Fruit fly (Drosophila melanogaster) whole organism, embryonic: ENCODE measurements around the gene Gsc.
A peak's percentile ranks its signal among the peaks of the same experiment; 100 is the strongest.

ENCODE experiments used
- B-H2 ChIP-seq: fragments of 200-800 bp; sonication (Bioruptor generic); optimal IDR thresholded peaks from 2 replicates; lab custom pipeline; 2018; ENCODE audit warnings: missing biosample characterization, mild to moderate bottlenecking, missing genetic modification characterization
- CG10147 ChIP-seq: fragments of 200-800 bp; sonication (Bioruptor generic); optimal IDR thresholded peaks from 2 replicates; lab custom pipeline; 2019; ENCODE audit warnings: missing biosample characterization, mild to moderate bottlenecking, missing genetic modification characterization, moderate library complexity
- CG10543 ChIP-seq: fragments of 200-800 bp; sonication (Bioruptor generic); optimal IDR thresholded peaks from 3 replicates; lab custom pipeline; 2017; ENCODE audit warnings: missing biosample characterization, mild to moderate bottlenecking, missing genetic modification characterization, moderate library complexity
- CG11398 ChIP-seq: fragments of 200-800 bp; sonication (Bioruptor generic); optimal IDR thresholded peaks from 2 replicates; lab custom pipeline; 2016; ENCODE audit warnings: missing biosample characterization, missing genetic modification characterization
- CG12391 ChIP-seq: fragments of 200-800 bp; sonication (Bioruptor generic); optimal IDR thresholded peaks from 3 replicates; lab custom pipeline; 2018; ENCODE audit warnings: missing biosample characterization, mild to moderate bottlenecking, missing genetic modification characterization, moderate library complexity
- CG12942 ChIP-seq: fragments of 200-800 bp; sonication (Bioruptor generic); optimal IDR thresholded peaks from 3 replicates; lab custom pipeline; 2016; ENCODE audit warnings: missing biosample characterization, missing genetic modification characterization
- CG14050 ChIP-seq: fragments of 200-800 bp; sonication (Bioruptor generic); IDR thresholded peaks from 3 replicates; pipeline ENCODE4 v1.3.6; 2022; ENCODE audit warnings: missing biosample characterization, missing genetic modification characterization
- CG15514 ChIP-seq: fragments of 200-800 bp; sonication (Bioruptor generic); optimal IDR thresholded peaks from 3 replicates; lab custom pipeline; 2017; ENCODE audit warnings: missing biosample characterization, missing genetic modification characterization, mild to moderate bottlenecking, moderate library complexity, missing genetic modification reagents
- CG2199 ChIP-seq: fragments of 200-800 bp; sonication (Bioruptor generic); IDR thresholded peaks from 3 replicates; pipeline ENCODE4 v1.3.6; 2022; ENCODE audit warnings: missing biosample characterization, missing genetic modification characterization
- CG32532 ChIP-seq: fragments of 200-800 bp; sonication (Bioruptor generic); IDR thresholded peaks from 2 replicates; pipeline ENCODE4 v1.3.6; 2022; ENCODE audit warnings: missing biosample characterization, missing genetic modification characterization
- CG34422 ChIP-seq: fragments of 200-800 bp; sonication (Bioruptor generic); IDR thresholded peaks from 3 replicates; pipeline ENCODE4 v1.3.6; 2022; ENCODE audit warnings: missing biosample characterization, missing genetic modification characterization
- CG3847 ChIP-seq: fragments of 200-800 bp; sonication (Bioruptor generic); IDR thresholded peaks from 2 replicates; pipeline ENCODE4 v1.3.6; 2022; ENCODE audit warnings: missing biosample characterization, missing genetic modification characterization
- CG4282 ChIP-seq: fragments of 200-800 bp; sonication (Bioruptor generic); optimal IDR thresholded peaks from 2 replicates; lab custom pipeline; 2016; ENCODE audit warnings: missing biosample characterization, missing genetic modification characterization
- CG7357 ChIP-seq: fragments of 200-800 bp; sonication (Bioruptor generic); IDR thresholded peaks from 3 replicates; pipeline ENCODE4 v1.3.6; 2022; ENCODE audit warnings: missing biosample characterization, missing genetic modification characterization
- CG9215 ChIP-seq: fragments of 200-800 bp; sonication (Bioruptor generic); IDR thresholded peaks from 2 replicates; pipeline ENCODE4 v1.3.6; 2022; ENCODE audit warnings: missing biosample characterization, missing genetic modification characterization
- CTCF ChIP-seq: fragments of 200-800 bp; sonication (Bioruptor generic); optimal IDR thresholded peaks from 2 replicates; lab custom pipeline; 2017; ENCODE audit warnings: missing biosample characterization, mild to moderate bottlenecking, missing genetic modification characterization, moderate library complexity
- Camta ChIP-seq: fragments of 200-800 bp; sonication (Bioruptor generic); optimal IDR thresholded peaks from 2 replicates; lab custom pipeline; 2016; ENCODE audit warnings: missing biosample characterization, missing genetic modification characterization
- CkIIα-i1 ChIP-seq: fragments of 200-800 bp; sonication (Bioruptor generic); IDR thresholded peaks from 2 replicates; pipeline ENCODE4 v1.3.6; 2022; ENCODE audit warnings: missing biosample characterization, missing genetic modification characterization
- Dek ChIP-seq: fragments of 200-800 bp; sonication (Bioruptor generic); optimal IDR thresholded peaks from 3 replicates; lab custom pipeline; 2019; ENCODE audit warnings: missing biosample characterization, mild to moderate bottlenecking, missing genetic modification characterization, moderate library complexity
- Dip2 ChIP-seq: fragments of 200-800 bp; sonication (Bioruptor generic); IDR thresholded peaks from 2 replicates; pipeline ENCODE4 v1.3.6; 2022; ENCODE audit warnings: missing biosample characterization, missing genetic modification characterization
- Fer2 ChIP-seq: fragments of 200-800 bp; sonication (Bioruptor generic); optimal IDR thresholded peaks from 2 replicates; lab custom pipeline; 2018; ENCODE audit warnings: missing biosample characterization, mild to moderate bottlenecking, missing genetic modification characterization, moderate library complexity
- HLH54F ChIP-seq: fragments of 200-800 bp; sonication (Bioruptor generic); optimal IDR thresholded peaks from 3 replicates; lab custom pipeline; 2016; ENCODE audit warnings: missing biosample characterization, missing genetic modification characterization
- Lhr ChIP-seq: fragments of 200-800 bp; sonication (Bioruptor generic); optimal IDR thresholded peaks from 3 replicates; lab custom pipeline; 2017; ENCODE audit warnings: mild to moderate bottlenecking, missing biosample characterization, missing genetic modification reagents, missing genetic modification characterization
- Mes4 ChIP-seq: fragments of 200-800 bp; sonication (Bioruptor generic); optimal IDR thresholded peaks from 2 replicates; lab custom pipeline; 2016; ENCODE audit warnings: missing biosample characterization, missing genetic modification characterization
- Myb ChIP-seq: fragments of 200-800 bp; sonication (Bioruptor generic); optimal IDR thresholded peaks from 2 replicates; lab custom pipeline; 2016; ENCODE audit warnings: missing biosample characterization, missing genetic modification characterization
- Ravus ChIP-seq: fragments of 200-800 bp; sonication (Bioruptor generic); IDR thresholded peaks from 2 replicates; pipeline ENCODE4 v1.3.6; 2022; ENCODE audit warnings: missing biosample characterization, missing genetic modification characterization
- Scr ChIP-seq: fragments of 200-800 bp; sonication (Bioruptor generic); IDR thresholded peaks from 2 replicates; pipeline ENCODE4 v1.3.6; 2022; ENCODE audit warnings: missing biosample characterization, missing genetic modification characterization; ENCODE audit not compliant: partially characterized antibody
- Side ChIP-seq: fragments of 200-800 bp; sonication (Bioruptor generic); optimal IDR thresholded peaks from 2 replicates; lab custom pipeline; 2016; ENCODE audit warnings: missing biosample characterization, missing genetic modification characterization
- Sin3A ChIP-seq: fragments of >200 bp; optimal IDR thresholded peaks from 2 replicates; lab custom pipeline; 2018
- abd-A ChIP-seq: fragments of 200-800 bp; sonication (Bioruptor generic); optimal IDR thresholded peaks from 3 replicates; lab custom pipeline; 2019; ENCODE audit warnings: missing biosample characterization, mild to moderate bottlenecking, missing genetic modification characterization, moderate library complexity
- al ChIP-seq: fragments of 200-800 bp; sonication (Bioruptor generic); IDR thresholded peaks from 2 replicates; pipeline ENCODE4 v1.3.6; 2022; ENCODE audit warnings: missing biosample characterization, missing genetic modification characterization
- aop ChIP-seq: fragments of 200-800 bp; sonication (Bioruptor generic); IDR thresholded peaks from 2 replicates; pipeline ENCODE4 v1.3.6; 2022; ENCODE audit warnings: missing biosample characterization, missing genetic modification characterization
- ci ChIP-seq: fragments of 200-800 bp; sonication (Bioruptor generic); IDR thresholded peaks from 3 replicates; pipeline ENCODE4 v1.3.6; 2022; ENCODE audit warnings: missing biosample characterization, missing genetic modification characterization
- crc ChIP-seq: fragments of 200-800 bp; sonication (Bioruptor generic); optimal IDR thresholded peaks from 2 replicates; lab custom pipeline; 2016; ENCODE audit warnings: missing biosample characterization, missing genetic modification characterization
- dmrt99B ChIP-seq: fragments of 200-800 bp; sonication (Bioruptor generic); optimal IDR thresholded peaks from 2 replicates; lab custom pipeline; 2018; ENCODE audit warnings: missing biosample characterization, mild to moderate bottlenecking, missing genetic modification characterization, moderate library complexity
- gsb-n ChIP-seq: fragments of 200-800 bp; sonication (Bioruptor generic); optimal IDR thresholded peaks from 3 replicates; lab custom pipeline; 2018; ENCODE audit warnings: missing biosample characterization, mild to moderate bottlenecking, missing genetic modification characterization
- her ChIP-seq: fragments of 200-800 bp; sonication (Bioruptor generic); optimal IDR thresholded peaks from 2 replicates; lab custom pipeline; 2016; ENCODE audit warnings: missing biosample characterization, missing genetic modification characterization
- hth ChIP-seq: fragments of >200 bp; optimal IDR thresholded peaks from 2 replicates; lab custom pipeline; 2017; ENCODE audit warnings: inconsistent platforms
- inv ChIP-seq: fragments of 200-800 bp; sonication (Bioruptor generic); IDR thresholded peaks from 2 replicates; pipeline ENCODE4 v1.3.6; 2022; ENCODE audit warnings: missing biosample characterization, missing genetic modification characterization; ENCODE audit not compliant: partially characterized antibody
- maf-S ChIP-seq: fragments of 200-800 bp; sonication (Bioruptor generic); optimal IDR thresholded peaks from 2 replicates; lab custom pipeline; 2016; ENCODE audit warnings: missing biosample characterization, missing genetic modification characterization
- nau ChIP-seq: fragments of 200-800 bp; sonication (Bioruptor generic); optimal IDR thresholded peaks from 3 replicates; lab custom pipeline; 2017; ENCODE audit warnings: missing biosample characterization, mild to moderate bottlenecking, missing genetic modification characterization, missing genetic modification reagents
- nom ChIP-seq: fragments of 200-800 bp; sonication (Bioruptor generic); optimal IDR thresholded peaks from 2 replicates; lab custom pipeline; 2017; ENCODE audit warnings: missing biosample characterization, missing genetic modification characterization, mild to moderate bottlenecking, moderate library complexity, missing genetic modification reagents
- onecut ChIP-seq: fragments of 200-800 bp; sonication (Bioruptor generic); IDR thresholded peaks from 2 replicates; pipeline ENCODE4 v1.3.6; 2022; ENCODE audit warnings: missing biosample characterization, missing genetic modification characterization
- shn ChIP-seq: fragments of 200-800 bp; sonication (Bioruptor generic); optimal IDR thresholded peaks from 3 replicates; lab custom pipeline; 2016; ENCODE audit warnings: missing biosample characterization, missing genetic modification characterization
- slou ChIP-seq: fragments of 200-800 bp; sonication (Bioruptor generic); optimal IDR thresholded peaks from 3 replicates; lab custom pipeline; 2016; ENCODE audit warnings: missing biosample characterization, missing genetic modification characterization
- sna ChIP-seq: fragments of 200-800 bp; sonication (Bioruptor generic); IDR thresholded peaks from 2 replicates; pipeline ENCODE4 v1.3.6; 2022; ENCODE audit warnings: missing biosample characterization, missing genetic modification characterization; ENCODE audit not compliant: partially characterized antibody
- sr ChIP-seq: fragments of 200-800 bp; sonication (Bioruptor generic); IDR thresholded peaks from 3 replicates; pipeline ENCODE4 v1.3.6; 2022; ENCODE audit warnings: missing biosample characterization, missing genetic modification characterization
- ssp ChIP-seq: fragments of 200-800 bp; sonication (Bioruptor generic); IDR thresholded peaks from 2 replicates; pipeline ENCODE4 v1.3.6; 2022; ENCODE audit warnings: missing biosample characterization, missing genetic modification characterization
- unc-4 ChIP-seq: fragments of 200-800 bp; sonication (Bioruptor generic); IDR thresholded peaks from 2 replicates; pipeline ENCODE4 v1.3.6; 2022; ENCODE audit warnings: missing biosample characterization, missing genetic modification characterization; ENCODE audit not compliant: partially characterized antibody
- unpg ChIP-seq: fragments of 200-800 bp; sonication (Bioruptor generic); optimal IDR thresholded peaks from 3 replicates; lab custom pipeline; 2018; ENCODE audit warnings: missing biosample characterization, mild to moderate bottlenecking, missing genetic modification characterization, moderate library complexity
- zen ChIP-seq: fragments of 200-800 bp; sonication (Bioruptor generic); optimal IDR thresholded peaks from 3 replicates; lab custom pipeline; 2018; ENCODE audit warnings: missing biosample characterization, mild to moderate bottlenecking, missing genetic modification characterization, moderate library complexity
- zf30C ChIP-seq: fragments of 200-800 bp; sonication (Bioruptor generic); optimal IDR thresholded peaks from 3 replicates; lab custom pipeline; 2018; ENCODE audit warnings: missing biosample characterization, mild to moderate bottlenecking, missing genetic modification characterization

The Gsc gene

dm6 chr2L:544444-545179, 49.9 kb downstream of the Gsc start, which contains the start of the genes Spp and nAChRbeta3 (continued):
- TF ChIP-seq CG34422 (GFP tag; lab: Robert Waterston, UW) (peak; percentile 73; the same call in 1 of the 3 replicates), sna (GFP tag; lab: Robert Waterston, UW) (peak; percentile 58), CG10543 (GFP tag; lab: Kevin White, UChicago) (no peak), Sin3A (lab: Kevin White, UChicago) (peak; percentile 10), CkIIα-i1 (GFP tag; lab: Robert Waterston, UW) (no peak), CG11398 (GFP tag; lab: Kevin White, UChicago) (no peak), aop (GFP tag; lab: Robert Waterston, UW) (no peak), Ravus (no peak), Dip2 (no peak), zen (tag; lab: Kevin White, UChicago) (no peak), al (GFP tag; lab: Robert Waterston, UW) (no peak), CG4282 (GFP tag; lab: Kevin White, UChicago) (no peak), Myb (GFP tag; lab: Kevin White, UChicago) (peak; percentile 98), unpg (GFP tag; lab: Kevin White, UChicago) (no peak), Side (GFP tag; lab: Kevin White, UChicago) (no peak), onecut (GFP tag; lab: Robert Waterston, UW) (no peak), Dek (no peak), CG9215 (GFP tag; lab: Robert Waterston, UW) (no peak), Camta (GFP tag; lab: Kevin White, UChicago) (no peak), Scr (GFP tag; lab: Robert Waterston, UW) (peak; percentile 52), her (GFP tag; lab: Kevin White, UChicago) (no peak), CG12942 (no peak), CG10147 (GFP tag; lab: Kevin White, UChicago) (no peak), hth (no peak), zf30C (GFP tag; lab: Kevin White, UChicago) (no peak), Mes4 (no peak), abd-A (no peak), crc (GFP tag; lab: Kevin White, UChicago) (no peak), gsb-n (tag; lab: Kevin White, UChicago) (no peak), CTCF (GFP tag; lab: Kevin White, UChicago) (peak; percentile 22), nau (no peak), ci (GFP tag; lab: Robert Waterston, UW) (no peak), sr (GFP tag; lab: Robert Waterston, UW) (no peak), CG12391 (tag; lab: Kevin White, UChicago) (no peak), HLH54F (GFP tag; lab: Kevin White, UChicago) (no peak), CG32532 (0 out of 2 replicates have a peak, but pooled peaks have one; percentile 27), dmrt99B (tag; lab: Kevin White, UChicago) (no peak), CG15514 (GFP tag; lab: Kevin White, UChicago) (peak; percentile 65), maf-S (GFP tag; lab: Kevin White, UChicago) (no peak), B-H2 (GFP tag; lab: Kevin White, UChicago) (no peak), Lhr (no peak), ssp (GFP tag; lab: Robert Waterston, UW) (no peak), slou (GFP tag; lab: Kevin White, UChicago) (no peak), CG14050 (GFP tag; lab: Robert Waterston, UW) (no peak), inv (GFP tag; lab: Robert Waterston, UW) (peak; percentile 22; the same call in 1 of the 2 replicates), Fer2 (no peak), unc-4 (GFP tag; lab: Robert Waterston, UW) (peak; percentile 61), CG2199 (GFP tag; lab: Robert Waterston, UW) (no peak), shn (GFP tag; lab: Kevin White, UChicago) (no peak), CG7357 (no peak), CG3847 (GFP tag; lab: Robert Waterston, UW) (no peak), nom (GFP tag; lab: Kevin White, UChicago) (no peak)
